Fruit fly (Drosophila melanogaster) whole organism, embryonic: ENCODE results near the gene CG17249.

ENCODE experiments used
- CG15514 ChIP-seq: fragments of 200-800 bp; sonication (Bioruptor generic); optimal IDR thresholded peaks from 3 replicates; lab custom pipeline; 2017; ENCODE audit warnings: missing biosample characterization, missing genetic modification characterization, mild to moderate bottlenecking, moderate library complexity, missing genetic modification reagents
- CG9609 ChIP-seq: fragments of 200-800 bp; sonication (Bioruptor generic); optimal IDR thresholded peaks from 3 replicates; lab custom pipeline; 2016; ENCODE audit warnings: missing biosample characterization, missing genetic modification characterization
- CkIIα-i1 ChIP-seq: fragments of 200-800 bp; sonication (Bioruptor generic); IDR thresholded peaks from 2 replicates; pipeline ENCODE4 v1.3.6; 2022; ENCODE audit warnings: missing biosample characterization, missing genetic modification characterization
- Dll ChIP-seq: fragments of 200-800 bp; sonication (Bioruptor generic); IDR thresholded peaks from 4 replicates; pipeline ENCODE4 v1.3.6; 2022; ENCODE audit warnings: missing biosample characterization, missing genetic modification characterization; ENCODE audit not compliant: partially characterized antibody
- MBD-R2 ChIP-seq: fragments of 200-800 bp; sonication (Bioruptor generic); IDR thresholded peaks from 2 replicates; pipeline ENCODE4 v1.3.6; 2022; ENCODE audit warnings: missing biosample characterization, missing genetic modification characterization
- Stat92E ChIP-seq, 3 experiments: fragments of >200 bp in 2 of 3; fragments of 200-800 bp in 1 of 3; sonication (Bioruptor generic) in 1 of 3; optimal IDR thresholded peaks; 2 replicates each; lab custom pipeline; 2017 to 2019; ENCODE audit warnings: missing biosample characterization in 3 of 3, missing genetic modification characterization in 3 of 3, mild to moderate bottlenecking in 1 of 3, moderate library complexity in 1 of 3
- br ChIP-seq: fragments of >200 bp; optimal IDR thresholded peaks from 2 replicates; lab custom pipeline; 2017
- crol ChIP-seq: fragments of 200-800 bp; sonication (Bioruptor generic); IDR thresholded peaks from 2 replicates; pipeline ENCODE4 v1.3.6; 2022; ENCODE audit warnings: missing biosample characterization, missing genetic modification characterization
- nerfin-2 ChIP-seq: fragments of 200-800 bp; sonication (Bioruptor generic); IDR thresholded peaks from 2 replicates; pipeline ENCODE4 v1.3.6; 2022; ENCODE audit warnings: missing biosample characterization, missing genetic modification characterization; ENCODE audit not compliant: partially characterized antibody
- sim ChIP-seq: fragments of 200-800 bp; sonication (Bioruptor generic); IDR thresholded peaks from 2 replicates; pipeline ENCODE4 v1.3.6; 2022; ENCODE audit warnings: missing biosample characterization, missing genetic modification characterization
- so ChIP-seq: fragments of 200-800 bp; sonication (Bioruptor generic); IDR thresholded peaks from 3 replicates; pipeline ENCODE4 v1.3.6; 2022; ENCODE audit warnings: missing biosample characterization, missing genetic modification characterization

dm6 chr3L:1665544-1665943, 18.3 kb upstream of the CG17249 start:
- no peak for TF ChIP-seq crol (GFP tag; lab: Robert Waterston, UW)
- no peak for TF ChIP-seq MBD-R2
- TF ChIP-seq sim (GFP tag; lab: Robert Waterston, UW): no peak
- TF ChIP-seq Stat92E (GFP tag; optimal IDR thresholded peaks at IDR 0.05; lab: Kevin White, UChicago): no peak
- no peak for TF ChIP-seq so (GFP tag; lab: Robert Waterston, UW)
- no peak for TF ChIP-seq CkIIα-i1
- TF ChIP-seq CG9609 (GFP tag; lab: Kevin White, UChicago): no peak
- no peak for TF ChIP-seq nerfin-2 (GFP tag; lab: Robert Waterston, UW)
- no peak for TF ChIP-seq CG15514 (GFP tag; lab: Kevin White, UChicago)
- TF ChIP-seq br (lab: Kevin White, UChicago): no peak
- no peak for TF ChIP-seq Dll
